Fruit fly (Drosophila melanogaster): ENCODE data around the gene CG43673.

DNA sequence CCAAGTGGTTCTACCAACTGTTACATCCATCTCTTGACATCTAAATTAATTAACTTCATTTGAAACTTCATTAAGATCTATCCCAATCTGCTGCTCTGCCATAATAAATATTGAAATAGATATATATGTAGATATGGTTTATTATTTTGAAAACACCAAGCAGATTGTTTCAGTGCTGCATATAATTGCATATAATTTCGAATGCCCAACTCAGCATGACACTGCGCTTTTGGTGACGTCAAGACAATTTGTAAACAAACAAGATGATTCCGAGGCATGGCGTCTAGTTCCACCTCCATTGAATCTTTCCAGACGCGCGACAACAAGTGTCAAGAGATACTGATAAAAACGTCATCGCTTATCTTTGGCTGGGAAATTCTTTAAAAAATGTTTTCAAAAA is 38.1 kb upstream of the CG43673 start:
- TF ChIP-seq kay (GFP tag; ENCODE audit: borderline replicate concordance) (no peak), Hr96 (GFP tag; optimal IDR thresholded peaks at IDR 0.05) (no peak), cic (GFP tag; optimal IDR thresholded peaks at IDR 0.05) (no peak), CG11617 (GFP tag; optimal IDR thresholded peaks at IDR 0.05) (no peak)

All from whole organism, adult.